Worm (Caenorhabditis elegans): Measurements from ENCODE around the gene srj-25.

srj-25 gene

ce11 chrV:736171-736570, at the start of gene srj-25:
srj-25 (minus strand) TSS chrV:736271.
- no peak for TF ChIP-seq ceh-43 (GFP tag; optimal IDR thresholded peaks at IDR 0.05)
- no peak for TF ChIP-seq tbx-8 (GFP tag; optimal IDR thresholded peaks at IDR 0.05)
- TF ChIP-seq nhr-237 (tag; optimal IDR thresholded peaks at IDR 0.05): no peak
- no peak for TF ChIP-seq mep-1 (tag; optimal IDR thresholded peaks at IDR 0.05)
- TF ChIP-seq unc-120 (tag; optimal IDR thresholded peaks at IDR 0.05; ENCODE audit: poor library complexity, severe bottlenecking): no peak
- no peak for TF ChIP-seq ceh-83 (GFP tag; optimal IDR thresholded peaks at IDR 0.05)
- TF ChIP-seq nhr-12 (tag; optimal IDR thresholded peaks at IDR 0.05): no peak
- no peak for TF ChIP-seq mls-2 (tag; optimal IDR thresholded peaks at IDR 0.05)
- TF ChIP-seq cnd-1 (tag; optimal IDR thresholded peaks at IDR 0.05): no peak
- TF ChIP-seq lin-13 (tag; optimal IDR thresholded peaks at IDR 0.05): no peak
- TF ChIP-seq elt-1 (tag; optimal IDR thresholded peaks at IDR 0.05; ENCODE audit: borderline replicate concordance, insufficient read depth): no peak
- TF ChIP-seq ceh-39 (tag; optimal IDR thresholded peaks at IDR 0.05): no peak
- TF ChIP-seq ham-2 (GFP tag; optimal IDR thresholded peaks at IDR 0.05): no peak
- TF ChIP-seq ces-1 (GFP tag; optimal IDR thresholded peaks at IDR 0.05): no peak
- TF ChIP-seq unc-39 (tag; optimal IDR thresholded peaks at IDR 0.05): no peak
- TF ChIP-seq pha-4 (tag; optimal IDR thresholded peaks at IDR 0.05): no peak
- no peak for TF ChIP-seq nhr-2 (tag; optimal IDR thresholded peaks at IDR 0.05)
- no peak for TF ChIP-seq blmp-1 (tag; optimal IDR thresholded peaks at IDR 0.05)
- no peak for TF ChIP-seq lsy-2 (tag; optimal IDR thresholded peaks at IDR 0.05)
- TF ChIP-seq nhr-76 (tag; optimal IDR thresholded peaks at IDR 0.05): no peak

ce11 chrV:782432-782831, 46.4 kb upstream of the srj-25 start, which contains the start of gene srab-16:
srab-16 (plus strand) TSS chrV:782732.
- TF ChIP-seq lin-13 (tag; optimal IDR thresholded peaks at IDR 0.05): no peak
- no peak for TF ChIP-seq ztf-11 (tag; optimal IDR thresholded peaks at IDR 0.05)
- TF ChIP-seq pha-4 (tag; optimal IDR thresholded peaks at IDR 0.05): no peak
- TF ChIP-seq blmp-1 (tag; optimal IDR thresholded peaks at IDR 0.05): no peak
- TF ChIP-seq ces-1 (GFP tag; optimal IDR thresholded peaks at IDR 0.05): no peak
- no peak for TF ChIP-seq unc-39 (tag; optimal IDR thresholded peaks at IDR 0.05)
- no peak for TF ChIP-seq mls-2 (tag; optimal IDR thresholded peaks at IDR 0.05)
- TF ChIP-seq nhr-12 (tag; optimal IDR thresholded peaks at IDR 0.05): no peak
- no peak for TF ChIP-seq ceh-39 (tag; optimal IDR thresholded peaks at IDR 0.05)
- no peak for TF ChIP-seq M03D4.4 (tag; optimal IDR thresholded peaks at IDR 0.05)
- TF ChIP-seq ceh-83 (GFP tag; optimal IDR thresholded peaks at IDR 0.05): no peak
- no peak for TF ChIP-seq tbx-8 (GFP tag; optimal IDR thresholded peaks at IDR 0.05)
- TF ChIP-seq ceh-43 (GFP tag; optimal IDR thresholded peaks at IDR 0.05): no peak
- no peak for TF ChIP-seq snpc-4 (tag; optimal IDR thresholded peaks at IDR 0.05)
- TF ChIP-seq zip-8 (tag; optimal IDR thresholded peaks at IDR 0.05): no peak

- no peak for TF ChIP-seq lsy-2 (tag; optimal IDR thresholded peaks at IDR 0.05)
Measured at ce11 chrV:779999-780398, 43.9 kb upstream of the srj-25 start, which contains the start of gene srbc-60. srbc-60 (plus strand) TSS chrV:780299.

ce11 chrV:778339-778738, 42.3 kb upstream of the srj-25 start, which contains the start of gene srbc-59:
srbc-59 (plus strand) TSS chrV:778639.
- no peak for TF ChIP-seq sptf-1 (tag; optimal IDR thresholded peaks at IDR 0.05)
- TF ChIP-seq tbx-8 (GFP tag; optimal IDR thresholded peaks at IDR 0.05): no peak
- TF ChIP-seq unc-39 (tag; optimal IDR thresholded peaks at IDR 0.05): no peak
- TF ChIP-seq flh-1 (GFP tag; optimal IDR thresholded peaks at IDR 0.05): no peak
- TF ChIP-seq lin-32 (GFP tag; optimal IDR thresholded peaks at IDR 0.05): no peak
- no peak for TF ChIP-seq lsy-2 (tag; optimal IDR thresholded peaks at IDR 0.05)

- TF ChIP-seq nhr-28 (tag; optimal IDR thresholded peaks at IDR 0.05) (peak; percentile 83), mab-5 (tag; optimal IDR thresholded peaks at IDR 0.05) (no peak)
Measured at ce11 chrV:777285-777684, 41.2 kb upstream of the srj-25 start, which contains the start of gene R09E12.9. R09E12.9 (plus strand) TSS chrV:777600.

- TF ChIP-seq flh-1 (GFP tag; optimal IDR thresholded peaks at IDR 0.05) (no peak), mep-1 (tag; optimal IDR thresholded peaks at IDR 0.05) (peak; percentile 16), nhr-12 (tag; optimal IDR thresholded peaks at IDR 0.05) (no peak), unc-39 (tag; optimal IDR thresholded peaks at IDR 0.05) (no peak)
Measured at ce11 chrV:774875-775359, 38.8 kb upstream of the srj-25 start, which contains the start of gene srbc-58. srbc-58 (plus strand) TSS chrV:774995.

Data from whole organism, mixed stage, embryonic.